Worm (Caenorhabditis elegans) whole organism, mixed stage, embryonic: ENCODE data around the gene cth-1.

ENCODE experiments used
- M03D4.4 ChIP-seq: sonication (generic microtip); optimal IDR thresholded peaks from 2 replicates; lab custom pipeline; 2017; ENCODE audit warnings: mild to moderate bottlenecking, missing genetic modification characterization, missing compliant biosample characterization
- blmp-1 ChIP-seq: fragments of 150-350 bp; optimal IDR thresholded peaks from 2 replicates; lab custom pipeline; 2014; ENCODE audit warnings: missing biosample characterization, missing genetic modification characterization
- ceh-39 ChIP-seq: fragments of 150-350 bp; optimal IDR thresholded peaks from 2 replicates; lab custom pipeline; 2014; ENCODE audit warnings: missing biosample characterization, missing genetic modification characterization
- ceh-43 ChIP-seq: fragments of 200-800 bp; sonication (Bioruptor generic); optimal IDR thresholded peaks from 2 replicates; lab custom pipeline; 2018; ENCODE audit warnings: mild to moderate bottlenecking, missing genetic modification characterization, moderate library complexity, missing compliant biosample characterization
- ceh-83 ChIP-seq: fragments of 200-800 bp; sonication (Bioruptor generic); optimal IDR thresholded peaks from 2 replicates; lab custom pipeline; 2018; ENCODE audit warnings: mild to moderate bottlenecking, missing genetic modification characterization, missing compliant biosample characterization
- cnd-1 ChIP-seq: fragments of 200-800 bp; sonication (Bioruptor generic); optimal IDR thresholded peaks from 2 replicates; lab custom pipeline; 2018; ENCODE audit warnings: mild to moderate bottlenecking, missing genetic modification characterization, missing compliant biosample characterization
- elt-1 ChIP-seq: sonication (generic microtip); optimal IDR thresholded peaks from 2 replicates; lab custom pipeline; 2017; ENCODE audit warnings: missing genetic modification characterization, mild to moderate bottlenecking, missing compliant biosample characterization, antibody characterized with exemption, moderate library complexity, borderline replicate concordance; ENCODE audit not compliant: insufficient read depth
- flh-1 ChIP-seq: fragments of 200-800 bp; sonication (Bioruptor generic); optimal IDR thresholded peaks from 2 replicates; lab custom pipeline; 2018; ENCODE audit warnings: mild to moderate bottlenecking, missing genetic modification characterization, moderate library complexity, missing compliant biosample characterization
- ham-2 ChIP-seq: fragments of 200-800 bp; sonication (Bioruptor generic); optimal IDR thresholded peaks from 2 replicates; lab custom pipeline; 2018; ENCODE audit warnings: mild to moderate bottlenecking, missing genetic modification characterization, missing compliant biosample characterization
- hlh-1 ChIP-seq: fragments of 150-350 bp; optimal IDR thresholded peaks from 2 replicates; lab custom pipeline; 2014; ENCODE audit warnings: missing biosample characterization, missing genetic modification reagents, missing genetic modification characterization
- lin-13 ChIP-seq: fragments of 150-350 bp; optimal IDR thresholded peaks from 2 replicates; lab custom pipeline; 2014; ENCODE audit warnings: missing biosample characterization, missing genetic modification characterization
- lin-32 ChIP-seq: fragments of 200-800 bp; sonication (Bioruptor generic); optimal IDR thresholded peaks from 2 replicates; lab custom pipeline; 2018; ENCODE audit warnings: mild to moderate bottlenecking, missing genetic modification characterization, missing compliant biosample characterization
- lsy-2 ChIP-seq: fragments of 150-350 bp; optimal IDR thresholded peaks from 2 replicates; lab custom pipeline; 2014; ENCODE audit warnings: missing biosample characterization, missing genetic modification characterization
- mab-5 ChIP-seq: fragments of 150-350 bp; optimal IDR thresholded peaks from 2 replicates; lab custom pipeline; 2014; ENCODE audit warnings: missing biosample characterization, missing genetic modification characterization
- mep-1 ChIP-seq: fragments of 150-350 bp; optimal IDR thresholded peaks from 2 replicates; lab custom pipeline; 2017; ENCODE audit warnings: missing biosample characterization, missing genetic modification reagents, missing genetic modification characterization, inconsistent platforms
- mls-2 ChIP-seq: sonication (generic microtip); optimal IDR thresholded peaks from 2 replicates; lab custom pipeline; 2016; ENCODE audit warnings: mild to moderate bottlenecking, missing genetic modification characterization, moderate library complexity, missing compliant biosample characterization
- nhr-2 ChIP-seq: fragments of 150-350 bp; optimal IDR thresholded peaks from 2 replicates; lab custom pipeline; 2014; ENCODE audit warnings: missing biosample characterization, missing genetic modification characterization
- nhr-237 ChIP-seq: fragments of 150-350 bp; optimal IDR thresholded peaks from 2 replicates; lab custom pipeline; 2014; ENCODE audit warnings: missing biosample characterization, missing genetic modification characterization
- nhr-28 ChIP-seq: fragments of 150-350 bp; optimal IDR thresholded peaks from 2 replicates; lab custom pipeline; 2014; ENCODE audit warnings: missing biosample characterization, missing genetic modification characterization
- nhr-76 ChIP-seq: sonication (generic microtip); optimal IDR thresholded peaks from 2 replicates; lab custom pipeline; 2017; ENCODE audit warnings: missing biosample characterization, missing genetic modification characterization
- pha-4 ChIP-seq: fragments of 150-350 bp; optimal IDR thresholded peaks from 2 replicates; lab custom pipeline; 2018; ENCODE audit warnings: missing biosample characterization, missing genetic modification reagents, missing genetic modification characterization
- sem-2 ChIP-seq: fragments of 200-800 bp; sonication (Bioruptor generic); optimal IDR thresholded peaks from 2 replicates; lab custom pipeline; 2018; ENCODE audit warnings: mild to moderate bottlenecking, missing genetic modification characterization, missing compliant biosample characterization
- snpc-4 ChIP-seq: fragments of 150-350 bp; optimal IDR thresholded peaks from 2 replicates; lab custom pipeline; 2014; ENCODE audit warnings: missing biosample characterization, missing genetic modification characterization
- sptf-1 ChIP-seq: sonication (generic microtip); optimal IDR thresholded peaks from 2 replicates; lab custom pipeline; 2017; ENCODE audit warnings: mild to moderate bottlenecking, missing genetic modification characterization, moderate library complexity, missing compliant biosample characterization
- tbx-8 ChIP-seq: fragments of 200-800 bp; sonication (Bioruptor generic); optimal IDR thresholded peaks from 2 replicates; lab custom pipeline; 2018; ENCODE audit warnings: mild to moderate bottlenecking, missing genetic modification characterization, moderate library complexity, missing compliant biosample characterization
- unc-120 ChIP-seq: sonication (generic microtip); optimal IDR thresholded peaks from 2 replicates; lab custom pipeline; 2017; ENCODE audit warnings: missing genetic modification characterization, missing compliant biosample characterization; ENCODE audit not compliant: poor library complexity, severe bottlenecking
- unc-39 ChIP-seq: fragments of 150-350 bp; optimal IDR thresholded peaks from 2 replicates; lab custom pipeline; 2014; ENCODE audit warnings: missing biosample characterization, missing genetic modification characterization
- unc-62 ChIP-seq: fragments of 150-350 bp; optimal IDR thresholded peaks from 2 replicates; lab custom pipeline; 2014; ENCODE audit warnings: missing biosample characterization, missing genetic modification reagents, missing genetic modification characterization
- zip-8 ChIP-seq: fragments of 150-350 bp; optimal IDR thresholded peaks from 2 replicates; lab custom pipeline; 2014; ENCODE audit warnings: missing biosample characterization, missing genetic modification characterization
- ztf-11 ChIP-seq: fragments of 150-350 bp; optimal IDR thresholded peaks from 2 replicates; lab custom pipeline; 2014; ENCODE audit warnings: missing biosample characterization, missing genetic modification characterization

cth-1 gene

ce11 chrV:16073856-16074255 lies 26.6 kb upstream of the cth-1 start, which contains the start of gene srj-10:
srj-10 (minus strand) TSS chrV:16073956.
- TF ChIP-seq lsy-2, result no peak
- TF ChIP-seq lin-32, result no peak
- TF ChIP-seq flh-1 (GFP tag; lab: Kevin White, UChicago), result no peak
- no peak for TF ChIP-seq pha-4
- no peak for TF ChIP-seq ceh-39 (tag; lab: Kevin White, UChicago)
- no peak for TF ChIP-seq hlh-1 (tag; lab: Kevin White, UChicago)
- no peak for TF ChIP-seq blmp-1 (tag; lab: Kevin White, UChicago)
- TF ChIP-seq M03D4.4 (tag; lab: Kevin White, UChicago), result no peak
- TF ChIP-seq mab-5, result no peak
- TF ChIP-seq ztf-11, result no peak
- TF ChIP-seq nhr-2, result no peak
- TF ChIP-seq sptf-1 (tag; lab: Kevin White, UChicago), result no peak
- no peak for TF ChIP-seq nhr-76

ce11 chrV:16075250-16075709 lies 25.2 kb upstream of the cth-1 start, which contains the start of the genes F14H3.12 and srj-29:
F14H3.12 (minus strand) TSS chrV:16075323.
srj-29 (plus strand) TSS chrV:16075659.
- TF ChIP-seq ceh-39 (tag; lab: Kevin White, UChicago) (no peak), zip-8 (tag; lab: Kevin White, UChicago) (no peak)

ce11 chrV:16080039-16080438 lies 20.4 kb upstream of the cth-1 start:
- TF ChIP-seq flh-1 (GFP tag; lab: Kevin White, UChicago) (no peak), nhr-28 (tag; lab: Kevin White, UChicago) (no peak), ham-2 (no peak), unc-120 (tag; lab: Kevin White, UChicago) (no peak), pha-4 (no peak), mls-2 (tag; lab: Kevin White, UChicago) (no peak), sptf-1 (tag; lab: Kevin White, UChicago) (no peak), lin-13 (no peak), mep-1 (tag; lab: Kevin White, UChicago) (no peak)

- TF ChIP-seq sem-2 (GFP tag; lab: Kevin White, UChicago) (no peak), nhr-28 (tag; lab: Kevin White, UChicago) (no peak), hlh-1 (tag; lab: Kevin White, UChicago) (no peak), unc-39 (tag; lab: Kevin White, UChicago) (no peak)
Observed at ce11 chrV:16080678-16081077, 19.8 kb upstream of the cth-1 start.

ce11 chrV:16090685-16091084 lies 9.8 kb upstream of the cth-1 start, which contains the start of gene F22B8.3:
F22B8.3 (plus strand) TSS chrV:16090985.
- TF ChIP-seq nhr-2 (no peak), blmp-1 (tag; lab: Kevin White, UChicago) (no peak), pha-4 (no peak), mab-5 (no peak), elt-1 (no peak), ham-2 (no peak), cnd-1 (tag; lab: Kevin White, UChicago) (no peak), zip-8 (tag; lab: Kevin White, UChicago) (no peak), unc-39 (tag; lab: Kevin White, UChicago) (no peak), flh-1 (GFP tag; lab: Kevin White, UChicago) (no peak), ceh-43 (GFP tag; lab: Kevin White, UChicago) (no peak), unc-62 (no peak), ztf-11 (no peak), lin-32 (no peak), lsy-2 (no peak), nhr-237 (tag; lab: Kevin White, UChicago) (no peak), unc-120 (tag; lab: Kevin White, UChicago) (no peak), M03D4.4 (tag; lab: Kevin White, UChicago) (no peak)

ce11 chrV:16094284-16094683 lies 6.2 kb upstream of the cth-1 start, which contains the start of gene F22B8.7:
F22B8.7 (plus strand) TSS chrV:16094584.
- TF ChIP-seq nhr-237 (tag; lab: Kevin White, UChicago), result no peak
- no peak for TF ChIP-seq blmp-1 (tag; lab: Kevin White, UChicago)

ce11 chrV:16094862-16095261 lies 5.6 kb upstream of the cth-1 start:
- TF ChIP-seq unc-62, result no peak
- TF ChIP-seq ceh-39 (tag; lab: Kevin White, UChicago), result no peak
- TF ChIP-seq nhr-237 (tag; lab: Kevin White, UChicago), result no peak
- TF ChIP-seq mls-2 (tag; lab: Kevin White, UChicago), result no peak
- TF ChIP-seq snpc-4 (tag; lab: Kevin White, UChicago), result no peak
- TF ChIP-seq nhr-28 (tag; lab: Kevin White, UChicago), result no peak
- TF ChIP-seq hlh-1 (tag; lab: Kevin White, UChicago), result no peak
- no peak for TF ChIP-seq pha-4
- no peak for TF ChIP-seq tbx-8 (GFP tag; lab: Kevin White, UChicago)
- TF ChIP-seq ceh-83 (GFP tag; lab: Kevin White, UChicago), result no peak
- peak; percentile 5 for TF ChIP-seq zip-8 (tag; lab: Kevin White, UChicago)
- peak; percentile 64 for TF ChIP-seq cnd-1 (tag; lab: Kevin White, UChicago)
- no peak for TF ChIP-seq M03D4.4 (tag; lab: Kevin White, UChicago)
- TF ChIP-seq, all 35 proteins: peak for 2
